Worm (Caenorhabditis elegans) whole organism, L3 larva: ENCODE data around the gene pfn-3.

Source experiments
- R02D3.7 ChIP-seq: fragments of 150-350 bp; optimal IDR thresholded peaks from 2 replicates; lab custom pipeline; 2014; ENCODE audit warnings: missing biosample characterization, missing genetic modification characterization
- ZK546.5 ChIP-seq: sonication (generic microtip); optimal IDR thresholded peaks from 2 replicates; lab custom pipeline; 2017; ENCODE audit warnings: missing biosample characterization, missing genetic modification characterization
- aly-2 ChIP-seq: fragments of 150-350 bp; optimal IDR thresholded peaks from 2 replicates; lab custom pipeline; 2014; ENCODE audit warnings: missing biosample characterization, missing genetic modification characterization
- ama-1 ChIP-seq: fragments of 150-350 bp; optimal IDR thresholded peaks from 2 replicates; lab custom pipeline; 2018
- ceh-16 ChIP-seq: sonication (generic microtip); optimal IDR thresholded peaks from 2 replicates; lab custom pipeline; 2017; ENCODE audit warnings: missing biosample characterization, missing genetic modification characterization
- ceh-28 ChIP-seq: fragments of 150-350 bp; optimal IDR thresholded peaks from 2 replicates; lab custom pipeline; 2014; ENCODE audit warnings: missing biosample characterization, missing genetic modification reagents, missing genetic modification characterization
- ceh-82 ChIP-seq: fragments of 150-350 bp; optimal IDR thresholded peaks from 2 replicates; lab custom pipeline; 2014; ENCODE audit warnings: missing biosample characterization, missing genetic modification characterization
- daf-12 ChIP-seq: fragments of 150-350 bp; optimal IDR thresholded peaks from 2 replicates; lab custom pipeline; 2014; ENCODE audit warnings: missing biosample characterization, missing genetic modification reagents, missing genetic modification characterization
- egl-27 ChIP-seq: sonication (generic microtip); optimal IDR thresholded peaks from 4 replicates; lab custom pipeline; 2017; ENCODE audit warnings: missing biosample characterization, missing genetic modification reagents, missing genetic modification characterization
- elt-1 ChIP-seq: fragments of 150-350 bp; optimal IDR thresholded peaks from 2 replicates; lab custom pipeline; 2014; ENCODE audit warnings: missing biosample characterization, missing genetic modification characterization
- elt-2 ChIP-seq: sonication (generic microtip); optimal IDR thresholded peaks from 2 replicates; lab custom pipeline; 2016; ENCODE audit warnings: missing genetic modification reagents, mild to moderate bottlenecking, missing genetic modification characterization, missing compliant biosample characterization
- elt-3 ChIP-seq, 3 experiments: fragments of 150-350 bp in 1 of 3; sonication (generic microtip) in 2 of 3; optimal IDR thresholded peaks; 2 replicates in 2 of 3; 4 replicates in 1 of 3; lab custom pipeline; 2014 to 2017; ENCODE audit warnings: missing biosample characterization in 3 of 3, missing genetic modification characterization in 3 of 3
- eor-1 ChIP-seq, 2 experiments: fragments of 150-350 bp; optimal IDR thresholded peaks; 2 replicates each; lab custom pipeline; 2014 to 2018; ENCODE audit warnings: missing biosample characterization in 2 of 2, missing genetic modification characterization in 2 of 2
- fkh-10 ChIP-seq: sonication (generic microtip); optimal IDR thresholded peaks from 2 replicates; lab custom pipeline; 2017; ENCODE audit warnings: missing biosample characterization, missing genetic modification reagents, missing genetic modification characterization
- fos-1 ChIP-seq: fragments of 150-350 bp; optimal IDR thresholded peaks from 2 replicates; lab custom pipeline; 2014; ENCODE audit warnings: missing biosample characterization, missing genetic modification characterization
- hmg-11 ChIP-seq: sonication (generic microtip); optimal IDR thresholded peaks from 2 replicates; lab custom pipeline; 2016; ENCODE audit warnings: missing genetic modification characterization, missing compliant biosample characterization
- jun-1 ChIP-seq: fragments of 150-350 bp; optimal IDR thresholded peaks from 2 replicates; lab custom pipeline; 2014; ENCODE audit warnings: missing biosample characterization, missing genetic modification reagents, missing genetic modification characterization
- lin-15B ChIP-seq: fragments of 150-350 bp; optimal IDR thresholded peaks from 2 replicates; lab custom pipeline; 2014; ENCODE audit warnings: missing biosample characterization, missing genetic modification characterization
- lin-39 ChIP-seq: fragments of 150-350 bp; optimal IDR thresholded peaks from 2 replicates; lab custom pipeline; 2018; ENCODE audit warnings: missing biosample characterization, missing genetic modification reagents, missing genetic modification characterization
- lsy-12 ChIP-seq: sonication (generic microtip); optimal IDR thresholded peaks from 2 replicates; lab custom pipeline; 2016; ENCODE audit warnings: mild to moderate bottlenecking, missing genetic modification characterization, missing compliant biosample characterization
- mdl-1 ChIP-seq: fragments of 150-350 bp; optimal IDR thresholded peaks from 2 replicates; lab custom pipeline; 2014; ENCODE audit warnings: missing biosample characterization, missing genetic modification characterization
- nfya-1 ChIP-seq: sonication (generic microtip); optimal IDR thresholded peaks from 2 replicates; lab custom pipeline; 2017; ENCODE audit warnings: missing genetic modification characterization, mild to moderate bottlenecking, missing compliant biosample characterization, antibody characterized with exemption, moderate library complexity; ENCODE audit not compliant: insufficient read depth
- nhr-12 ChIP-seq: fragments of 150-350 bp; optimal IDR thresholded peaks from 2 replicates; lab custom pipeline; 2014; ENCODE audit warnings: missing biosample characterization, missing genetic modification characterization
- nhr-23 ChIP-seq: fragments of 150-350 bp; optimal IDR thresholded peaks from 2 replicates; lab custom pipeline; 2014; ENCODE audit warnings: missing biosample characterization, missing genetic modification reagents, missing genetic modification characterization
- nhr-237 ChIP-seq: fragments of 150-350 bp; optimal IDR thresholded peaks from 2 replicates; lab custom pipeline; 2014; ENCODE audit warnings: missing biosample characterization, missing genetic modification characterization
- nhr-25 ChIP-seq: sonication (generic microtip); optimal IDR thresholded peaks from 2 replicates; lab custom pipeline; 2017; ENCODE audit warnings: missing biosample characterization, missing genetic modification characterization
- nhr-28 ChIP-seq: fragments of 150-350 bp; optimal IDR thresholded peaks from 2 replicates; lab custom pipeline; 2014; ENCODE audit warnings: missing biosample characterization, missing genetic modification characterization
- nhr-43 ChIP-seq: sonication (generic microtip); optimal IDR thresholded peaks from 2 replicates; lab custom pipeline; 2016; ENCODE audit warnings: mild to moderate bottlenecking, missing genetic modification characterization, missing compliant biosample characterization; ENCODE audit not compliant: poor library complexity, severe bottlenecking
- nhr-76 ChIP-seq: fragments of 150-350 bp; sonication (generic microtip); optimal IDR thresholded peaks from 5 replicates; lab custom pipeline; 2014; ENCODE audit warnings: missing biosample characterization, missing genetic modification characterization
- nhr-77 ChIP-seq: fragments of 150-350 bp; optimal IDR thresholded peaks from 2 replicates; lab custom pipeline; 2014; ENCODE audit warnings: missing biosample characterization, missing genetic modification characterization
- pha-4 ChIP-seq: fragments of 150-350 bp; optimal IDR thresholded peaks from 2 replicates; lab custom pipeline; 2014; ENCODE audit warnings: missing biosample characterization, missing genetic modification reagents, missing genetic modification characterization
- pqm-1 ChIP-seq: fragments of 150-350 bp; optimal IDR thresholded peaks from 2 replicates; lab custom pipeline; 2017; ENCODE audit warnings: missing biosample characterization, missing genetic modification characterization, inconsistent platforms
- sea-2 ChIP-seq: fragments of 150-350 bp; sonication (generic microtip); optimal IDR thresholded peaks from 4 replicates; lab custom pipeline; 2014; ENCODE audit warnings: missing biosample characterization, missing genetic modification reagents, missing genetic modification characterization
- skn-1 ChIP-seq: fragments of 150-350 bp; optimal IDR thresholded peaks from 2 replicates; lab custom pipeline; 2014; ENCODE audit warnings: missing biosample characterization, missing genetic modification characterization
- snpc-4 ChIP-seq: fragments of 150-350 bp; optimal IDR thresholded peaks from 2 replicates; lab custom pipeline; 2014; ENCODE audit warnings: missing biosample characterization, missing genetic modification characterization
- tbx-2 ChIP-seq: sonication (generic microtip); optimal IDR thresholded peaks from 2 replicates; lab custom pipeline; 2016; ENCODE audit warnings: mild to moderate bottlenecking, missing genetic modification characterization, missing compliant biosample characterization
- unc-39 ChIP-seq: sonication (generic microtip); optimal IDR thresholded peaks from 4 replicates; lab custom pipeline; 2017; ENCODE audit warnings: missing biosample characterization, missing genetic modification characterization
- unc-62 ChIP-seq: fragments of 150-350 bp; sonication (generic microtip); optimal IDR thresholded peaks from 4 replicates; lab custom pipeline; 2014; ENCODE audit warnings: missing biosample characterization, missing genetic modification reagents, missing genetic modification characterization
- zag-1 ChIP-seq: fragments of 150-350 bp; optimal IDR thresholded peaks from 2 replicates; lab custom pipeline; 2014; ENCODE audit warnings: missing biosample characterization, missing genetic modification characterization
- ztf-11 ChIP-seq: fragments of 150-350 bp; optimal IDR thresholded peaks from 2 replicates; lab custom pipeline; 2014; ENCODE audit warnings: missing biosample characterization, missing genetic modification characterization
- ztf-4 ChIP-seq: fragments of 150-350 bp; optimal IDR thresholded peaks from 2 replicates; lab custom pipeline; 2014; ENCODE audit warnings: missing biosample characterization, missing genetic modification characterization

Gene pfn-3

DNA sequence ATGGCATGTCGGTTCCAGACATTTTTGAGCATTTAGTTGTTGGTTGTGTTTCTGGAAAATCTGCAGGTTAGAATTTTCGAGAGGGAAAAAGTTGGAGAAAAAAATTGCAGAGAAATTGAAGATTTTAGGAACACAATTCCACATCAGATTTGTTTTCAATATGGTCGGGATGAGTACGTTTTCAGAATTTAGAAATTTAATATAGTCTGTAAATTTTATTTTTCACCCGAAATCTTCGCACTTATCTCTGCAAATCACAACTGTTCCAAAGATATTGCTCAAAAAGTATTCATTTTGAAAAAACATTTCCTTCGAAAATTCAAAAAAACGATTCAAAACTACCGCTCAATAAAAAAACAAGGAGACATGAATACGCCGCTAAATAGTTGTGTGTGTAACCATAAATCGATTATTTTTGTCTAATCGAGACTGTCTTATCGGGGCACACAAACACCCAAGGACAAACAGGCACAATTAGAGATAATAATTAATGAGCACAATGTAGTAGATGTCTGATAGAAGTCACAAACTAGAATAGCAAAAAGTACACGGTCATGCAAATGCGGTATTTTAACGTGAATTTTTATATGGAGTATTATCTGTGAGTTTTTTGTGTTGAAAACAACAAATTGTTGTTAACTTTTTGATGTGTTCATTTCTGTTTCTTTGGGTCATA, 34.2 kb downstream of the pfn-3 start, which contains the start of gene vpat-1:
Gene vpat-1 (minus strand): TSS at position 51 of the 676 bp plus-strand sequence.
- TF ChIP-seq pqm-1 (tag; lab: Kevin White, UChicago) (peak; percentile 86), jun-1 (tag; lab: Kevin White, UChicago) (no peak), ceh-28 (tag; lab: Kevin White, UChicago) (peak; percentile 54), nhr-76 (no peak), elt-2 (tag; lab: Kevin White, UChicago) (peak; percentile 89)

DNA sequence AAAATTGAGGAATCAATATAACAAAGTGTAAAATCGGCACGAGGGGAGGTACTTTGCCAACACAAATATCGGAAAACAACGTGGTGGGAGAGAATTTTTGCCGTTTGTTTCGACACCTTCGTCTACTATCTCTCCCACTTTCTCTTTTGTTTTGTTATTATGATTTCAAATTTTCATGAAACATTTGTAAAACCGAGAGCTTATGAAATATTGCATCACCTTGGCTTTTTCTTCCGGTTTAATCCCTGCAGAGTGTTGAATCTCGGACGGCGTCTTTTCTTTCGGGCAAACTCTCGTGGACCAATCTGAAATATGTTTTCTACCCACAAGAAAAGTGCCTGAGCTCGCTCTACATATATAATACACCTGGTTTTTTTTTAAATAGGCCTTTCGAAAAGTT, 36.1 kb downstream of the pfn-3 start:
- TF ChIP-seq ZK546.5 (tag; lab: Kevin White, UChicago) (no peak), hmg-11 (no peak), nhr-76 (no peak), skn-1 (tag; lab: Kevin White, UChicago) (no peak), nhr-43 (tag; lab: Kevin White, UChicago) (no peak), nhr-28 (tag; lab: Kevin White, UChicago) (no peak), ceh-82 (no peak), nhr-25 (tag; lab: Kevin White, UChicago) (no peak), ceh-16 (tag; lab: Kevin White, UChicago) (no peak), pqm-1 (tag; lab: Kevin White, UChicago) (no peak), zag-1 (no peak), lin-15B (tag; lab: Kevin White, UChicago) (no peak), ztf-11 (tag; lab: Kevin White, UChicago) (no peak), egl-27 (no peak)

DNA sequence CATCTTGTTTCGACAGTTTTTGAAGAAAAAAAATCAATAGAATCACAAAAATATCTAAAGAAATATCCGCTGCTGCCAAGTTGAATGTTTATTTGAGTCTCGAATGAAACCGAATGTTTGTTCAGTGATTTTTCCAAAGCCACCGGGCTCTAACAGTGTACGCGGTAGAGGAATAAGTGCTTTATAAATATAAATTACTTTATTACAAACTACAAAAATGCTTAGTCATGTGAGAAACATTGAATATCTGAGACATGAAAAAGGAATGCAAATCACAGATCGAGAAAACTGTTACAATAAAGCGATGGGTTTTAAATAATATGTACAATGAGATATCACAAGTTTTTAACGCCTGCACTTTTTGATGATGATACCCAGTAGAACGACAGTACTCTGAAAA, 42.1 kb downstream of the pfn-3 start, which contains the start of gene F55A4.7:
Gene F55A4.7 (minus strand): TSS at position 101 of the 400 bp plus-strand sequence.
- TF ChIP-seq nhr-43 (tag; lab: Kevin White, UChicago) = no peak
- no peak for TF ChIP-seq zag-1
- no peak for TF ChIP-seq lin-39 (tag; lab: Kevin White, UChicago)
- TF ChIP-seq ama-1 (lab: Kevin White, UChicago) = no peak
- TF ChIP-seq fkh-10 (GFP tag; lab: Kevin White, UChicago) = no peak
- TF ChIP-seq jun-1 (tag; lab: Kevin White, UChicago) = no peak
- no peak for TF ChIP-seq ceh-28 (tag; lab: Kevin White, UChicago)
- no peak for TF ChIP-seq elt-3 (tag; optimal IDR thresholded peaks at IDR 0.05; lab: Kevin White, UChicago)
- TF ChIP-seq mdl-1 (tag; lab: Kevin White, UChicago) = no peak
- no peak for TF ChIP-seq sea-2 (GFP tag; lab: Kevin White, UChicago)
- no peak for TF ChIP-seq nhr-25 (tag; lab: Kevin White, UChicago)
- TF ChIP-seq nhr-77 = no peak
- no peak for TF ChIP-seq daf-12

DNA sequence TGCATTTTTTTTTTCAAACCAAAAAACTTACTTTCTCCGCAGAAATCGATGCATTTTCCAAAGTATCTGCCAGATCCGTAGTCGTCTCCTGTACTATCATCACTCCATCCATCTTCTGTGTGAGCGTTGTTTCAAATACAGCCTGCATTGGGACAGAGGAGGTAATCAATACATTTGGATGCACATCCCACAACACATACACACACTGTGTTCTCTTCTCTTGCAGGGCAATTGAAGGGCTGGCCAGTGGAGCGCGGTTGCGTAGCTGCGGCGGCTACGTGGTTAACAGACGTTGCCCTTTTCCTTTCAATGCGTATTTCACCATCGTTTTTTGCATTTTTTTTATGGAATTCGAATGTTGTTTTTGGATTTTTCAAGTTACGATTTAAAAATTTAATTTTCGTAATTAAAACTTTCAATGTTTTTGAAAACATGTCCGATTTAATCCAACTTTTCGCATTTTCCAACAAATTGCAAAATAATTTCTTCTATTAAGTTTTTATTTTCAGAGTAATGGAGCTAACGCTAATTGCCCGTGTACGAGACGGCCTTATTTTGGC, 45.3 kb downstream of the pfn-3 start, which contains the start of the genes stau-1 and sec-22:
Gene stau-1 (minus strand): TSS at position 248 of the 560 bp plus-strand sequence.
Gene sec-22 (plus strand): TSS at position 510 of the 560 bp plus-strand sequence.
- no peak for TF ChIP-seq fkh-10 (GFP tag; lab: Kevin White, UChicago)
- TF ChIP-seq nhr-237 (tag; lab: Kevin White, UChicago) = no peak
- TF ChIP-seq nhr-28 (tag; lab: Kevin White, UChicago) = no peak
- no peak for TF ChIP-seq nhr-12 (tag; lab: Kevin White, UChicago)
- TF ChIP-seq fos-1 (tag; lab: Kevin White, UChicago) = no peak
- no peak for TF ChIP-seq mdl-1 (tag; lab: Kevin White, UChicago)
- TF ChIP-seq hmg-11 = peak; percentile 64
- TF ChIP-seq pha-4 = peak; percentile 50
- TF ChIP-seq nhr-43 (tag; lab: Kevin White, UChicago) = no peak
- no peak for TF ChIP-seq jun-1 (tag; lab: Kevin White, UChicago)
- TF ChIP-seq zag-1 = no peak
- no peak for TF ChIP-seq unc-39 (tag; lab: Kevin White, UChicago)
- TF ChIP-seq ZK546.5 (tag; lab: Kevin White, UChicago) = no peak
- no peak for TF ChIP-seq ceh-16 (tag; lab: Kevin White, UChicago)
- peak; percentile 66 for TF ChIP-seq nfya-1 (tag; lab: Kevin White, UChicago)
- no peak for TF ChIP-seq elt-1 (tag; lab: Kevin White, UChicago)
- no peak for TF ChIP-seq ztf-4
- no peak for TF ChIP-seq nhr-77
- peak; percentile 58 for TF ChIP-seq lin-15B (tag; lab: Kevin White, UChicago)
- no peak for TF ChIP-seq ztf-11 (tag; lab: Kevin White, UChicago)
- TF ChIP-seq ama-1 (lab: Kevin White, UChicago) = no peak
- TF ChIP-seq elt-3 (tag; optimal IDR thresholded peaks at IDR 0.05; lab: Kevin White, UChicago) = no peak
- TF ChIP-seq tbx-2 (tag; lab: Kevin White, UChicago) = no peak
- no peak for TF ChIP-seq sea-2 (GFP tag; lab: Kevin White, UChicago)
- TF ChIP-seq eor-1 (tag; optimal IDR thresholded peaks at IDR 0.05; lab: Kevin White, UChicago) = no peak
- no peak for TF ChIP-seq skn-1 (tag; lab: Kevin White, UChicago)
- peak; percentile 51 for TF ChIP-seq snpc-4 (tag; lab: Kevin White, UChicago)
- no peak for TF ChIP-seq aly-2 (tag; lab: Kevin White, UChicago)
- no peak for TF ChIP-seq daf-12
- TF ChIP-seq lin-39 (tag; lab: Kevin White, UChicago) = peak; percentile 60
- TF ChIP-seq nhr-76 = no peak
- no peak for TF ChIP-seq lsy-12 (tag; lab: Kevin White, UChicago)
- no peak for TF ChIP-seq nhr-23 (tag; lab: Kevin White, UChicago)
- no peak for TF ChIP-seq R02D3.7 (tag; lab: Kevin White, UChicago)
- no peak for TF ChIP-seq ceh-82
- no peak for TF ChIP-seq unc-62 (GFP tag; lab: Kevin White, UChicago)
- TF ChIP-seq ceh-28 (tag; lab: Kevin White, UChicago) = peak; percentile 53
- TF ChIP-seq elt-2 (tag; lab: Kevin White, UChicago) = peak; percentile 20
